Worm (Caenorhabditis elegans) whole organism, young adult: ENCODE measurements around the gene act-3.

Source experiments
- B0019.2 ChIP-seq: fragments of 200-800 bp; sonication (Bioruptor generic); conservative IDR thresholded peaks from 2 replicates; pipeline ENCODE4 v1.3.6; 2022; ENCODE audit warnings: missing genetic modification reagents, missing genetic modification characterization, missing compliant biosample characterization
- B0261.1 ChIP-seq: sonication (generic microtip); optimal IDR thresholded peaks from 2 replicates; lab custom pipeline; 2016; ENCODE audit warnings: mild to moderate bottlenecking, missing genetic modification characterization, moderate library complexity, missing compliant biosample characterization
- F10E7.11 ChIP-seq: sonication (generic microtip); optimal IDR thresholded peaks from 2 replicates; lab custom pipeline; 2017; ENCODE audit warnings: mild to moderate bottlenecking, missing genetic modification characterization, moderate library complexity, missing compliant biosample characterization
- F55B11.4 ChIP-seq: sonication (generic microtip); optimal IDR thresholded peaks from 2 replicates; lab custom pipeline; 2016; ENCODE audit warnings: missing compliant biosample characterization, missing genetic modification characterization, borderline replicate concordance; ENCODE audit not compliant: insufficient read depth
- K11D2.4 ChIP-seq: fragments of 200-800 bp; sonication (Bioruptor generic); IDR thresholded peaks from 2 replicates; pipeline ENCODE4 v1.3.6; 2022; ENCODE audit warnings: missing genetic modification reagents, missing genetic modification characterization, missing compliant biosample characterization
- Y56A3A.18 ChIP-seq: fragments of 200-800 bp; sonication (Bioruptor generic); IDR thresholded peaks from 2 replicates; pipeline ENCODE4 v1.3.6; 2022; ENCODE audit warnings: missing genetic modification reagents, missing genetic modification characterization, missing compliant biosample characterization
- Y67H2A.10 ChIP-seq: fragments of 200-800 bp; sonication (Bioruptor generic); conservative IDR thresholded peaks from 2 replicates; pipeline ENCODE4 v1.3.6; 2022; ENCODE audit warnings: missing genetic modification reagents, missing genetic modification characterization, missing compliant biosample characterization
- ZK185.1 ChIP-seq: sonication (generic microtip); optimal IDR thresholded peaks from 2 replicates; lab custom pipeline; 2016; ENCODE audit warnings: mild to moderate bottlenecking, missing genetic modification characterization, missing compliant biosample characterization; ENCODE audit not compliant: poor library complexity, severe bottlenecking
- ama-1 ChIP-seq, 3 experiments: fragments of 150-350 bp in 1 of 3; sonication (generic microtip) in 2 of 3; optimal IDR thresholded peaks; 2 replicates each; lab custom pipeline; 2014 to 2018; ENCODE audit warnings: missing biosample characterization in 2 of 3, missing genetic modification characterization in 2 of 3, missing genetic modification reagents in 2 of 3
- aptf-3 ChIP-seq: fragments of 200-800 bp; sonication (Bioruptor generic); IDR thresholded peaks from 2 replicates; pipeline ENCODE4 v1.3.6; 2022; ENCODE audit warnings: missing genetic modification characterization, missing compliant biosample characterization
- ceh-100 ChIP-seq: fragments of 200-800 bp; sonication (Bioruptor generic); IDR thresholded peaks from 2 replicates; pipeline ENCODE4 v1.3.6; 2022; ENCODE audit warnings: missing genetic modification reagents, missing genetic modification characterization, missing compliant biosample characterization
- ceh-40 ChIP-seq: fragments of 200-800 bp; sonication (Bioruptor generic); IDR thresholded peaks from 2 replicates; pipeline ENCODE4 v1.3.6; 2022; ENCODE audit warnings: missing genetic modification characterization, missing compliant biosample characterization
- chd-7 ChIP-seq: sonication (generic microtip); optimal IDR thresholded peaks from 2 replicates; lab custom pipeline; 2016; ENCODE audit warnings: mild to moderate bottlenecking, missing genetic modification characterization, moderate library complexity, missing compliant biosample characterization
- die-1 ChIP-seq: sonication (generic microtip); optimal IDR thresholded peaks from 2 replicates; lab custom pipeline; 2016; ENCODE audit warnings: missing genotype, mild to moderate bottlenecking, missing genetic modification characterization, missing compliant biosample characterization
- dox-1 ChIP-seq: fragments of 200-800 bp; sonication (Bioruptor generic); IDR thresholded peaks from 2 replicates; pipeline ENCODE4 v1.3.6; 2022; ENCODE audit warnings: missing genetic modification reagents, missing genetic modification characterization, missing compliant biosample characterization
- egrh-3 ChIP-seq: fragments of 200-800 bp; sonication (Bioruptor generic); IDR thresholded peaks from 2 replicates; pipeline ENCODE4 v1.3.6; 2022; ENCODE audit warnings: missing genetic modification reagents, missing genetic modification characterization, missing compliant biosample characterization
- ekl-4 ChIP-seq: fragments of 200-800 bp; sonication (Bioruptor generic); IDR thresholded peaks from 2 replicates; pipeline ENCODE4 v1.3.6; 2022; ENCODE audit warnings: missing genetic modification reagents, missing genetic modification characterization, missing compliant biosample characterization
- ets-4 ChIP-seq: fragments of 200-800 bp; sonication (Bioruptor generic); optimal IDR thresholded peaks from 2 replicates; lab custom pipeline; 2018; ENCODE audit warnings: mild to moderate bottlenecking, missing genetic modification characterization, missing compliant biosample characterization
- him-1 ChIP-seq: sonication (generic microtip); optimal IDR thresholded peaks from 2 replicates; lab custom pipeline; 2016; ENCODE audit warnings: missing genotype, missing genetic modification reagents, missing genetic modification characterization, missing compliant biosample characterization
- hrde-1 ChIP-seq: sonication (generic microtip); optimal IDR thresholded peaks from 2 replicates; lab custom pipeline; 2016; ENCODE audit warnings: missing genetic modification characterization, mild to moderate bottlenecking, missing compliant biosample characterization, moderate library complexity, missing genotype, missing genetic modification reagents, borderline replicate concordance
- lag-1 ChIP-seq: fragments of 200-800 bp; sonication (Bioruptor generic); IDR thresholded peaks from 2 replicates; pipeline ENCODE4 v1.3.6; 2022; ENCODE audit warnings: missing genetic modification reagents, missing genetic modification characterization, missing compliant biosample characterization
- let-526 ChIP-seq: fragments of 200-800 bp; sonication (Bioruptor generic); IDR thresholded peaks from 2 replicates; pipeline ENCODE4 v1.3.6; 2022; ENCODE audit warnings: missing genetic modification reagents, missing genetic modification characterization, missing compliant biosample characterization
- let-607 ChIP-seq, 2 experiments: fragments of 200-800 bp in 1 of 2; sonication (Bioruptor generic) in 1 of 2; sonication (generic microtip) in 1 of 2; optimal IDR thresholded peaks; 2 replicates each; lab custom pipeline; 2016 to 2018; ENCODE audit warnings: mild to moderate bottlenecking in 2 of 2, missing compliant biosample characterization in 2 of 2, missing genetic modification characterization in 2 of 2, moderate library complexity in 2 of 2, missing genotype in 1 of 2
- lin-54 ChIP-seq: fragments of 200-800 bp; sonication (Bioruptor generic); optimal IDR thresholded peaks from 2 replicates; lab custom pipeline; 2018; ENCODE audit warnings: mild to moderate bottlenecking, missing genetic modification characterization, missing compliant biosample characterization
- lsy-27 ChIP-seq: sonication (generic microtip); optimal IDR thresholded peaks from 2 replicates; lab custom pipeline; 2017; ENCODE audit warnings: missing genetic modification characterization, mild to moderate bottlenecking, missing compliant biosample characterization, antibody characterized with exemption, missing genotype, borderline replicate concordance; ENCODE audit not compliant: insufficient read depth
- madf-3 ChIP-seq: fragments of 200-800 bp; sonication (Bioruptor generic); IDR thresholded peaks from 2 replicates; pipeline ENCODE4 v1.3.6; 2022; ENCODE audit warnings: missing genetic modification reagents, missing genetic modification characterization, missing compliant biosample characterization
- madf-8 ChIP-seq: fragments of 200-800 bp; sonication (Bioruptor generic); conservative IDR thresholded peaks from 2 replicates; pipeline ENCODE4 v1.3.6; 2022; ENCODE audit warnings: missing genetic modification reagents, missing genetic modification characterization, missing compliant biosample characterization
- mcd-1 ChIP-seq: fragments of 200-800 bp; sonication (Bioruptor generic); IDR thresholded peaks from 2 replicates; pipeline ENCODE4 v1.3.6; 2022; ENCODE audit warnings: missing genetic modification reagents, missing genetic modification characterization, missing compliant biosample characterization
- mxl-1 ChIP-seq: sonication (generic microtip); optimal IDR thresholded peaks from 2 replicates; lab custom pipeline; 2016; ENCODE audit warnings: missing genetic modification characterization, missing compliant biosample characterization
- nfya-1 ChIP-seq: sonication (generic microtip); optimal IDR thresholded peaks from 2 replicates; lab custom pipeline; 2017; ENCODE audit warnings: antibody characterized with exemption, missing compliant biosample characterization, missing genetic modification characterization, borderline replicate concordance; ENCODE audit not compliant: insufficient read depth
- nhr-120 ChIP-seq: fragments of 200-800 bp; sonication (Bioruptor generic); IDR thresholded peaks from 2 replicates; pipeline ENCODE4 v1.3.6; 2022; ENCODE audit warnings: missing genetic modification characterization, missing compliant biosample characterization
- nhr-179 ChIP-seq: sonication (generic microtip); optimal IDR thresholded peaks from 2 replicates; lab custom pipeline; 2016; ENCODE audit warnings: mild to moderate bottlenecking, missing genetic modification characterization, missing compliant biosample characterization
- nhr-80 ChIP-seq: sonication (generic microtip); optimal IDR thresholded peaks from 2 replicates; lab custom pipeline; 2016; ENCODE audit warnings: missing genetic modification characterization, missing compliant biosample characterization
- nhr-90 ChIP-seq: sonication (generic microtip); optimal IDR thresholded peaks from 2 replicates; lab custom pipeline; 2016; ENCODE audit warnings: missing genotype, mild to moderate bottlenecking, missing genetic modification characterization, missing compliant biosample characterization
- rcor-1 ChIP-seq: fragments of 200-800 bp; sonication (Bioruptor generic); IDR thresholded peaks from 2 replicates; pipeline ENCODE4 v1.3.6; 2022; ENCODE audit warnings: missing genetic modification reagents, missing genetic modification characterization, missing compliant biosample characterization
- rec-8 ChIP-seq, 2 experiments: sonication (generic microtip); optimal IDR thresholded peaks; 2 replicates each; lab custom pipeline; 2016; ENCODE audit warnings: mild to moderate bottlenecking in 2 of 2, missing genetic modification characterization in 2 of 2, missing genetic modification reagents in 2 of 2, missing genotype in 2 of 2, missing biosample characterization in 1 of 2, missing compliant biosample characterization in 1 of 2, moderate library complexity in 1 of 2
- repo-1 ChIP-seq: sonication (generic microtip); optimal IDR thresholded peaks from 2 replicates; lab custom pipeline; 2017; ENCODE audit warnings: mild to moderate bottlenecking, missing genetic modification characterization, missing compliant biosample characterization
- sea-2 ChIP-seq: fragments of 200-800 bp; sonication (Bioruptor generic); IDR thresholded peaks from 2 replicates; pipeline ENCODE4 v1.3.6; 2022; ENCODE audit warnings: missing genetic modification characterization, missing compliant biosample characterization
- somi-1 ChIP-seq: fragments of 200-800 bp; sonication (Bioruptor generic); optimal IDR thresholded peaks from 2 replicates; lab custom pipeline; 2018; ENCODE audit warnings: mild to moderate bottlenecking, missing genetic modification characterization, missing compliant biosample characterization
- sptf-2 ChIP-seq: fragments of 200-800 bp; sonication (Bioruptor generic); optimal IDR thresholded peaks from 2 replicates; lab custom pipeline; 2018; ENCODE audit warnings: mild to moderate bottlenecking, missing genetic modification characterization, missing compliant biosample characterization
- tlf-1 ChIP-seq: fragments of 200-800 bp; sonication (Bioruptor generic); optimal IDR thresholded peaks from 2 replicates; lab custom pipeline; 2018; ENCODE audit warnings: mild to moderate bottlenecking, missing genetic modification characterization, missing compliant biosample characterization
- unc-130 ChIP-seq: sonication (generic microtip); optimal IDR thresholded peaks from 2 replicates; lab custom pipeline; 2016; ENCODE audit warnings: missing genetic modification reagents, missing genetic modification characterization, missing compliant biosample characterization
- unc-62 ChIP-seq: fragments of 150-350 bp; optimal IDR thresholded peaks from 2 replicates; lab custom pipeline; 2014; ENCODE audit warnings: missing biosample characterization, missing genetic modification reagents, missing genetic modification characterization
- xnd-1 ChIP-seq: sonication (generic microtip); optimal IDR thresholded peaks from 2 replicates; lab custom pipeline; 2016; ENCODE audit warnings: missing genotype, missing genetic modification reagents, missing genetic modification characterization, missing compliant biosample characterization
- ztf-18 ChIP-seq: sonication (generic microtip); optimal IDR thresholded peaks from 2 replicates; lab custom pipeline; 2016; ENCODE audit warnings: missing genotype, mild to moderate bottlenecking, missing genetic modification characterization, missing compliant biosample characterization
- ztf-25 ChIP-seq: fragments of 200-800 bp; sonication (Bioruptor generic); IDR thresholded peaks from 2 replicates; pipeline ENCODE4 v1.3.6; 2022; ENCODE audit warnings: missing genetic modification reagents, missing genetic modification characterization, missing compliant biosample characterization

The act-3 gene

ce11 chrV:11078104-11078724 lies 3.9 kb upstream of the act-3 start, which contains the start of gene act-2 (continued):
- TF ChIP-seq lsy-27 (tag; lab: Kevin White, UChicago), result no peak
- TF ChIP-seq nhr-179, result no peak
- TF ChIP-seq sptf-2 (GFP tag; lab: Kevin White, UChicago), result no peak
- no peak for TF ChIP-seq mxl-1 (tag; lab: Kevin White, UChicago)
- TF ChIP-seq ama-1 (optimal IDR thresholded peaks at IDR 0.05; lab: Kevin White, UChicago), result no peak
- TF ChIP-seq ama-1 (GFP tag; optimal IDR thresholded peaks at IDR 0.05; lab: Kevin White, UChicago), result no peak
- no peak for TF ChIP-seq somi-1
- TF ChIP-seq hrde-1 (tag; lab: Kevin White, UChicago), result peak; percentile 38
- TF ChIP-seq ztf-25 (GFP tag; lab: Robert Waterston, UW), result no peak
- no peak for TF ChIP-seq ets-4 (GFP tag; lab: Kevin White, UChicago)
- TF ChIP-seq egrh-3 (GFP tag; lab: Robert Waterston, UW), result peak; percentile 44; the same call in 1 of the 2 replicates
- TF ChIP-seq ekl-4, result peak; percentile 73
- TF ChIP-seq lin-54 (GFP tag; lab: Kevin White, UChicago), result peak; percentile 93
- TF ChIP-seq die-1 (tag; lab: Kevin White, UChicago), result no peak
- no peak for TF ChIP-seq aptf-3
- TF ChIP-seq mcd-1, result peak; percentile 95
- TF ChIP-seq dox-1 (GFP tag; lab: Robert Waterston, UW), result peak; percentile 93
- no peak for TF ChIP-seq lag-1
- TF ChIP-seq B0019.2 (GFP tag; lab: Robert Waterston, UW), result peak; percentile 75; the same call in 1 of the 2 replicates
- peak; percentile 84 for TF ChIP-seq madf-8 (GFP tag; lab: Robert Waterston, UW)
- TF ChIP-seq him-1 (tag; lab: Kevin White, UChicago), result no peak
- no peak for TF ChIP-seq let-526 (GFP tag; lab: Robert Waterston, UW)
- TF ChIP-seq Y56A3A.18 (GFP tag; lab: Robert Waterston, UW), result no peak
- peak; percentile 50 for TF ChIP-seq unc-130
- TF ChIP-seq tlf-1 (GFP tag; lab: Kevin White, UChicago), result peak; percentile 55
- peak; percentile 42 for TF ChIP-seq nhr-80 (tag; lab: Kevin White, UChicago)
- no peak for TF ChIP-seq repo-1 (tag; lab: Kevin White, UChicago)
- TF ChIP-seq ztf-18, result no peak
- TF ChIP-seq unc-62 (GFP tag; lab: Kevin White, UChicago), result no peak
- TF ChIP-seq let-607 (tag; optimal IDR thresholded peaks at IDR 0.05; lab: Kevin White, UChicago), result no peak
- no peak for TF ChIP-seq sea-2 (GFP tag; lab: Robert Waterston, UW)
- no peak for TF ChIP-seq Y67H2A.10 (GFP tag; lab: Robert Waterston, UW)
- no peak for TF ChIP-seq nfya-1 (tag; lab: Kevin White, UChicago)

- TF ChIP-seq ZK185.1 (tag; lab: Kevin White, UChicago), result peak; percentile 43
- 0 out of 2 replicates have a peak, but pooled peaks have one; percentile 32 for TF ChIP-seq nhr-120
- TF ChIP-seq F10E7.11 (tag; lab: Kevin White, UChicago), result peak; percentile 83
- TF ChIP-seq K11D2.4 (GFP tag; lab: Robert Waterston, UW), result 0 out of 2 replicates have a peak, but pooled peaks have one; percentile 20
- TF ChIP-seq mcd-1, result peak; percentile 55
- no peak for TF ChIP-seq sptf-2 (GFP tag; lab: Kevin White, UChicago)
- TF ChIP-seq F55B11.4 (tag; lab: Kevin White, UChicago), result no peak
- TF ChIP-seq rec-8 (tag; optimal IDR thresholded peaks at IDR 0.05; lab: Kevin White, UChicago), result peak in 1 of 2 experiments; percentile 2
- 0 out of 2 replicates have a peak, but pooled peaks have one; percentile 32 for TF ChIP-seq ceh-40 (GFP tag; lab: Robert Waterston, UW)
- TF ChIP-seq ekl-4, result peak; percentile 95
- peak; percentile 94 for TF ChIP-seq madf-3 (GFP tag; lab: Robert Waterston, UW)
- no peak for TF ChIP-seq B0261.1 (tag; lab: Kevin White, UChicago)
- peak; percentile 15 for TF ChIP-seq nhr-90 (tag; lab: Kevin White, UChicago)
- TF ChIP-seq chd-7 (tag; lab: Kevin White, UChicago), result peak; percentile 66
- peak; percentile 75; the same call in 1 of the 2 replicates for TF ChIP-seq rcor-1 (GFP tag; lab: Robert Waterston, UW)
- peak; percentile 9; the same call in 1 of the 2 replicates for TF ChIP-seq madf-8 (GFP tag; lab: Robert Waterston, UW)
- peak; percentile 9 for TF ChIP-seq xnd-1
- peak; percentile 71 for TF ChIP-seq ceh-100 (GFP tag; lab: Robert Waterston, UW)
Observed at ce11 chrV:11076403-11076802, 2.1 kb upstream of the act-3 start.
